Worm (Caenorhabditis elegans) whole organism, L1 larva: Measurements from ENCODE around the gene T12A7.9.

Experiments
- C04F5.9 ChIP-seq: sonication (generic microtip); optimal IDR thresholded peaks from 2 replicates; lab custom pipeline; 2016; ENCODE audit warnings: missing genetic modification characterization, missing compliant biosample characterization
- C16A3.4 ChIP-seq: fragments of 150-350 bp; optimal IDR thresholded peaks from 2 replicates; lab custom pipeline; 2014; ENCODE audit warnings: missing biosample characterization, missing genetic modification characterization
- F16B12.6 ChIP-seq: fragments of 150-350 bp; optimal IDR thresholded peaks from 2 replicates; lab custom pipeline; 2014; ENCODE audit warnings: missing biosample characterization, missing genetic modification characterization
- Y116A8C.19 ChIP-seq: sonication (generic microtip); optimal IDR thresholded peaks from 2 replicates; lab custom pipeline; 2016; ENCODE audit warnings: missing compliant biosample characterization, missing genetic modification characterization, borderline replicate concordance
- ama-1 ChIP-seq: fragments of 150-350 bp; optimal IDR thresholded peaks from 2 replicates; lab custom pipeline; 2014
- blmp-1 ChIP-seq: fragments of 150-350 bp; optimal IDR thresholded peaks from 2 replicates; lab custom pipeline; 2014; ENCODE audit warnings: missing biosample characterization, missing genetic modification characterization
- ceh-8 ChIP-seq: fragments of 200-800 bp; sonication (Bioruptor generic); optimal IDR thresholded peaks from 2 replicates; lab custom pipeline; 2018; ENCODE audit warnings: mild to moderate bottlenecking, missing genetic modification characterization, moderate library complexity, missing compliant biosample characterization
- ceh-82 ChIP-seq, 3 experiments: fragments of 150-350 bp in 1 of 3; sonication (generic microtip) in 2 of 3; optimal IDR thresholded peaks; 2 replicates each; lab custom pipeline; 2014 to 2017; ENCODE audit warnings: missing biosample characterization in 3 of 3, missing genetic modification characterization in 3 of 3
- ceh-90 ChIP-seq: sonication (generic microtip); optimal IDR thresholded peaks from 2 replicates; lab custom pipeline; 2016; ENCODE audit warnings: missing genetic modification characterization, missing compliant biosample characterization
- ces-1 ChIP-seq: fragments of 150-350 bp; optimal IDR thresholded peaks from 2 replicates; lab custom pipeline; 2014; ENCODE audit warnings: missing biosample characterization, missing genetic modification reagents, missing genetic modification characterization
- dpl-1 ChIP-seq, 3 experiments: fragments of 150-350 bp in 2 of 3; sonication (generic microtip) in 1 of 3; optimal IDR thresholded peaks; 2 replicates each; lab custom pipeline; 2014 to 2017; ENCODE audit warnings: missing biosample characterization in 3 of 3, missing genetic modification characterization in 3 of 3, missing genetic modification reagents in 3 of 3
- dsc-1 ChIP-seq: sonication (generic microtip); optimal IDR thresholded peaks from 2 replicates; lab custom pipeline; 2016; ENCODE audit warnings: mild to moderate bottlenecking, missing genetic modification characterization, missing compliant biosample characterization
- efl-1 ChIP-seq, 4 experiments: fragments of 150-350 bp; optimal IDR thresholded peaks in 3 of 4; peaks in 1 of 4; 1 replicate in 1 of 4; 2 replicates in 3 of 4; lab custom pipeline; 2014; ENCODE audit warnings: missing biosample characterization in 2 of 4, missing genetic modification characterization in 2 of 4, missing genetic modification reagents in 2 of 4
- egl-13 ChIP-seq: sonication (generic microtip); optimal IDR thresholded peaks from 2 replicates; lab custom pipeline; 2016; ENCODE audit warnings: missing genotype, missing genetic modification reagents, missing genetic modification characterization, missing compliant biosample characterization
- elt-2 ChIP-seq: sonication (generic microtip); optimal IDR thresholded peaks from 2 replicates; lab custom pipeline; 2016; ENCODE audit warnings: missing genetic modification characterization, mild to moderate bottlenecking, inconsistent platforms, missing compliant biosample characterization, missing genetic modification reagents
- elt-3 ChIP-seq, 6 experiments: fragments of 150-350 bp in 1 of 6; sonication (generic microtip); optimal IDR thresholded peaks; 2 replicates each; lab custom pipeline; 2017 to 2018; ENCODE audit warnings: missing biosample characterization in 6 of 6, missing genetic modification characterization in 6 of 6, inconsistent platforms in 1 of 6
- ets-5 ChIP-seq: fragments of 200-800 bp; sonication (Bioruptor generic); IDR thresholded peaks from 2 replicates; pipeline ENCODE4 v1.3.6; 2022; ENCODE audit warnings: missing genetic modification characterization, missing compliant biosample characterization
- fkh-10 ChIP-seq: sonication (generic microtip); optimal IDR thresholded peaks from 2 replicates; lab custom pipeline; 2017; ENCODE audit warnings: missing biosample characterization, missing genetic modification reagents, missing genetic modification characterization
- fkh-8 ChIP-seq: sonication (generic microtip); optimal IDR thresholded peaks from 2 replicates; lab custom pipeline; 2016; ENCODE audit warnings: mild to moderate bottlenecking, missing genetic modification characterization, missing compliant biosample characterization
- hlh-4 ChIP-seq: sonication (generic microtip); optimal IDR thresholded peaks from 2 replicates; lab custom pipeline; 2016; ENCODE audit warnings: mild to moderate bottlenecking, missing genetic modification characterization, missing compliant biosample characterization
- irx-1 ChIP-seq: sonication (generic microtip); optimal IDR thresholded peaks from 2 replicates; lab custom pipeline; 2016; ENCODE audit warnings: missing genetic modification characterization, missing compliant biosample characterization
- isw-1 ChIP-seq: fragments of 200-800 bp; sonication (Bioruptor generic); IDR thresholded peaks from 2 replicates; pipeline ENCODE4 v1.3.6; 2022; ENCODE audit warnings: missing genetic modification characterization, missing compliant biosample characterization
- lin-14 ChIP-seq: fragments of 200-800 bp; sonication (Bioruptor generic); optimal IDR thresholded peaks from 2 replicates; lab custom pipeline; 2018; ENCODE audit warnings: mild to moderate bottlenecking, missing genetic modification characterization, moderate library complexity, missing compliant biosample characterization
- lin-35 ChIP-seq, 2 experiments: fragments of 150-350 bp; optimal IDR thresholded peaks; 2 replicates each; lab custom pipeline; 2014; ENCODE audit warnings: missing biosample characterization in 2 of 2, missing genetic modification characterization in 2 of 2, missing genetic modification reagents in 2 of 2
- lin-39 ChIP-seq: fragments of 150-350 bp; optimal IDR thresholded peaks from 2 replicates; lab custom pipeline; 2014; ENCODE audit warnings: missing biosample characterization, missing genetic modification reagents, missing genetic modification characterization
- lsy-2 ChIP-seq, 2 experiments: fragments of 150-350 bp; optimal IDR thresholded peaks; 2 replicates each; lab custom pipeline; 2014; ENCODE audit warnings: missing biosample characterization in 2 of 2, missing genetic modification characterization in 2 of 2
- mef-2 ChIP-seq: fragments of 150-350 bp; optimal IDR thresholded peaks from 2 replicates; lab custom pipeline; 2014; ENCODE audit warnings: missing biosample characterization, missing genetic modification characterization
- mep-1 ChIP-seq: fragments of 150-350 bp; optimal IDR thresholded peaks from 2 replicates; lab custom pipeline; 2014; ENCODE audit warnings: missing biosample characterization, missing genetic modification characterization
- nhr-11 ChIP-seq: fragments of 150-350 bp; optimal IDR thresholded peaks from 2 replicates; lab custom pipeline; 2014; ENCODE audit warnings: missing biosample characterization, missing genetic modification characterization
- nhr-12 ChIP-seq: sonication (generic microtip); optimal IDR thresholded peaks from 2 replicates; lab custom pipeline; 2017; ENCODE audit warnings: missing biosample characterization, missing genetic modification characterization
- nhr-20 ChIP-seq: sonication (generic microtip); optimal IDR thresholded peaks from 2 replicates; lab custom pipeline; 2016; ENCODE audit warnings: mild to moderate bottlenecking, missing genetic modification characterization, missing compliant biosample characterization
- nhr-47 ChIP-seq: sonication (generic microtip); optimal IDR thresholded peaks from 2 replicates; lab custom pipeline; 2016; ENCODE audit warnings: mild to moderate bottlenecking, missing genetic modification characterization, moderate library complexity, missing compliant biosample characterization
- nhr-76 ChIP-seq: sonication (generic microtip); optimal IDR thresholded peaks from 2 replicates; lab custom pipeline; 2017; ENCODE audit warnings: missing biosample characterization, missing genetic modification characterization
- nhr-84 ChIP-seq: sonication (generic microtip); optimal IDR thresholded peaks from 2 replicates; lab custom pipeline; 2017; ENCODE audit warnings: missing biosample characterization, missing genetic modification characterization
- nhr-85 ChIP-seq: sonication (generic microtip); peaks from one replicate; lab custom pipeline; 2016; ENCODE audit warnings: missing genetic modification characterization, inconsistent platforms, missing compliant biosample characterization
- pag-3 ChIP-seq: sonication (generic microtip); optimal IDR thresholded peaks from 2 replicates; lab custom pipeline; 2017; ENCODE audit warnings: missing genetic modification characterization, mild to moderate bottlenecking, missing compliant biosample characterization, antibody characterized with exemption, borderline replicate concordance; ENCODE audit not compliant: insufficient read depth
- pax-3 ChIP-seq: fragments of 200-800 bp; sonication (Bioruptor generic); optimal IDR thresholded peaks from 2 replicates; lab custom pipeline; 2018; ENCODE audit warnings: mild to moderate bottlenecking, missing genetic modification characterization, moderate library complexity, missing compliant biosample characterization
- snpc-4 ChIP-seq: fragments of 150-350 bp; optimal IDR thresholded peaks from 2 replicates; lab custom pipeline; 2014; ENCODE audit warnings: missing biosample characterization, missing genetic modification characterization
- sox-4 ChIP-seq: sonication (generic microtip); optimal IDR thresholded peaks from 2 replicates; lab custom pipeline; 2016; ENCODE audit warnings: missing genetic modification characterization, missing compliant biosample characterization
- sptf-1 ChIP-seq: fragments of 150-350 bp; optimal IDR thresholded peaks from 2 replicates; lab custom pipeline; 2014; ENCODE audit warnings: missing biosample characterization, missing genetic modification characterization
- sup-37 ChIP-seq: fragments of 200-800 bp; sonication (Bioruptor generic); optimal IDR thresholded peaks from 2 replicates; lab custom pipeline; 2018; ENCODE audit warnings: mild to moderate bottlenecking, missing genetic modification characterization, missing compliant biosample characterization
- unc-130 ChIP-seq: fragments of 150-350 bp; optimal IDR thresholded peaks from 2 replicates; lab custom pipeline; 2017; ENCODE audit warnings: missing biosample characterization, missing genetic modification characterization, inconsistent platforms
- unc-30 ChIP-seq: sonication (generic microtip); optimal IDR thresholded peaks from 2 replicates; lab custom pipeline; 2017; ENCODE audit warnings: missing biosample characterization, missing genetic modification characterization
- unc-86 ChIP-seq: sonication (generic microtip); optimal IDR thresholded peaks from 2 replicates; lab custom pipeline; 2016; ENCODE audit warnings: missing genetic modification characterization, missing compliant biosample characterization
- zip-4 ChIP-seq: fragments of 200-800 bp; sonication (Bioruptor generic); optimal IDR thresholded peaks from 2 replicates; lab custom pipeline; 2018; ENCODE audit warnings: mild to moderate bottlenecking, missing genetic modification characterization, moderate library complexity, missing compliant biosample characterization

T12A7.9 gene

DNA sequence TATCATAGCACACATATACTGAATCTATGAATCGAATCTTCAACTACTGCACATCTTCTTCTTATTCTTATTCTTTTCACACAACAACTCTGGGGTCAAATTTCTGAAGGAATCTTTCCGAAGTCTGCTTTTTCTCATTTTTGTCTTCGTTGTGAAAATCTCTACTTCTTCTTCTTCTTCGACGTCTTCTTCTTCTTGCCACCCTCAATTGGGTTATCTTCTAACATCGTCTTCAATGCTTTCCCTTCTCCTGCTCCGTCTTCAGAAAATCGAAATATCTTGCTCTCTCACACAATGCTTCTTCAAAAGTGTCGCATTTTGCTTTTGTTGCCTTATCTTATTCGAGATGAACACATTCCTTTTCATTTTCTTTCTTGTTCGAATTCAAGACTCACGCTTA, 32.6 kb downstream of the T12A7.9 start:
- TF ChIP-seq lin-14 (peak; percentile 53), ceh-82 (tag; optimal IDR thresholded peaks at IDR 0.05; lab: Kevin White, UChicago) (peak in 1 of 3 experiments; percentile 9), isw-1 (no peak), lin-35 (GFP tag; optimal IDR thresholded peaks at IDR 0.05; lab: Kevin White, UChicago) (no peak), F16B12.6 (no peak), ces-1 (no peak), sox-4 (tag; lab: Kevin White, UChicago) (no peak), fkh-10 (GFP tag; lab: Kevin White, UChicago) (peak; percentile 19), egl-13 (tag; lab: Kevin White, UChicago) (no peak)

DNA sequence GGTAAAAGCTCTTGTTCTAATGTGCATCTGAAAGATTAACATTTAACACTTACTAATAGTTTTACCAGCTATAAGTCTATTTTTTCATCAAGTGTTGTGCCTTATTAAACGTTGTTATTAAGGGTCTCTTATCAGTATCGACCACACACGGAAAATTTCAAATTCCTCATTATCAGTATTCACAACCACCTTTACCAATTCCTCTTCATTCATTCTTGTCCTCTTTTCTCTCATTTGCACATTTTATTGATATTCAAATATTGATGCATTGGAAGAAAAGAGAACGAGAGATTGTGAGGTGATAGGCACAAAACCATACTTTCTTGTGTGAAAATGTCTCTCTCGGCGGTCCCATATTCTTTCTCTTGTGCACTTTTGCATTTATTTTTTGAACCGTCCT, 33.9 kb downstream of the T12A7.9 start:
- TF ChIP-seq efl-1 (optimal IDR thresholded peaks at IDR 0.05; lab: Kevin White, UChicago) (no peak), efl-1 (GFP tag; optimal IDR thresholded peaks at IDR 0.05 in 1 of 2; lab: Kevin White, UChicago) (no peak), lin-39 (no peak), lin-35 (GFP tag; optimal IDR thresholded peaks at IDR 0.05; lab: Kevin White, UChicago) (peak in 1 of 2 experiments; percentile 7), lsy-2 (tag; optimal IDR thresholded peaks at IDR 0.05; lab: Kevin White, UChicago) (no peak), unc-130 (tag; lab: Kevin White, UChicago) (no peak), unc-86 (tag; lab: Kevin White, UChicago) (no peak), ama-1 (lab: Kevin White, UChicago) (no peak), nhr-76 (tag; lab: Kevin White, UChicago) (no peak), elt-2 (tag; lab: Kevin White, UChicago) (peak; percentile 38)
- TF ChIP-seq, all 84 proteins: peak for 2

- peak; percentile 71 for TF ChIP-seq nhr-85
- peak; percentile 51 for TF ChIP-seq lin-14
- peak in 1 of 6 experiments; percentile 76 for TF ChIP-seq elt-3 (tag; optimal IDR thresholded peaks at IDR 0.05; lab: Kevin White, UChicago)
- TF ChIP-seq blmp-1 (tag; lab: Kevin White, UChicago) = peak; percentile 96
- TF ChIP-seq sup-37 (GFP tag; lab: Kevin White, UChicago) = no peak
- no peak for TF ChIP-seq snpc-4 (tag; lab: Kevin White, UChicago)
- TF ChIP-seq, all 84 proteins: peak for 4
Observed at ce11 chrIV:11718653-11719052, 37.2 kb downstream of the T12A7.9 start.

DNA sequence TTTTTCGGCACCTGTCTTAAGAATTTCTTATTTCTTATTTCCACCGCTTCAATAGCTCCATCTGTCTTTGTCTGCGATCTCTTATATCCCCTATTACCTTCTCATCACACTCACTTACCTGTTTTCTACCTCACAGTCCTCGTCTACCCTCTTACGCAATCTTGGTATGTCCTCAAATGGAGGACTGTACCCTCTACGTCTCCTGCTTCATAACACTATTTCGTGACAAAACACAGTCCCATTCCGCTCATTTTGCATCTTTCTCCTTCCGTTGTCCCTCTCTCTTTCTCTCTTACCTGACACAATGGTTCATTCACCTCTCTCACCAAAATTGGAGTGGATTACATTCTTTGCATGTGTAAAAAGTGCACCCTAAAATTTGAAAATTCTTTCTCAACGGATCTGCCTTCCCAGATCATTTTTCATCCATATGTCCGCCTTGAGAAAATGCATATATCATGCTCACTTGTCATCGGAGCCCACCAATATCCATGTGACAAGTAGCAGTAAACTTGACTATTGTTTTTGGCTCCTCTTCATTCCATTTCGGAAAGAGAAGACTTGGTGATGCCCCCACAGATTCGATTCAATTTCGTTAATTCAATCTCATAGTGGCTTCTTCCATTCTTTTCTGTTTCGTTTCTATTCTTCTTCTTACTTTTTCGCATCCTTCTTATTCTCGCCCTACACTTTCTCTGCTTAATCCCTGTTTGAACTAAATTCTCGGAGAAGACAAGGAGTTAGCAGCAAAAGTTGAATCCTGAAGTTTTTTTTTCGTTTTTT, 38.5 kb downstream of the T12A7.9 start:
- TF ChIP-seq egl-13 (tag; lab: Kevin White, UChicago) (no peak), ama-1 (lab: Kevin White, UChicago) (no peak), C16A3.4 (tag; lab: Kevin White, UChicago) (no peak), unc-86 (tag; lab: Kevin White, UChicago) (no peak), ets-5 (no peak), ces-1 (no peak), sox-4 (tag; lab: Kevin White, UChicago) (no peak), C04F5.9 (tag; lab: Kevin White, UChicago) (no peak), pax-3 (tag; lab: Kevin White, UChicago) (no peak), nhr-85 (peak; percentile 81), nhr-47 (tag; lab: Kevin White, UChicago) (no peak), elt-3 (tag; optimal IDR thresholded peaks at IDR 0.05; lab: Kevin White, UChicago) (no peak), fkh-8 (tag; lab: Kevin White, UChicago) (no peak), unc-30 (tag; lab: Kevin White, UChicago) (no peak), irx-1 (no peak), nhr-12 (tag; lab: Kevin White, UChicago) (no peak), hlh-4 (tag; lab: Kevin White, UChicago) (no peak), zip-4 (GFP tag; lab: Kevin White, UChicago) (no peak), Y116A8C.19 (tag; lab: Kevin White, UChicago) (no peak), nhr-20 (tag; lab: Kevin White, UChicago) (peak; percentile 21), ceh-90 (tag; lab: Kevin White, UChicago) (no peak), mef-2 (tag; lab: Kevin White, UChicago) (no peak), nhr-84 (tag; lab: Kevin White, UChicago) (no peak), mep-1 (peak; percentile 5), lin-35 (GFP tag; optimal IDR thresholded peaks at IDR 0.05; lab: Kevin White, UChicago) (no peak), lin-14 (peak; percentile 50), ceh-8 (GFP tag; lab: Kevin White, UChicago) (no peak), sptf-1 (tag; lab: Kevin White, UChicago) (no peak), nhr-11 (tag; lab: Kevin White, UChicago) (no peak), dsc-1 (tag; lab: Kevin White, UChicago) (no peak), dpl-1 (GFP tag; optimal IDR thresholded peaks at IDR 0.05; lab: Kevin White, UChicago) (no peak), pag-3 (no peak)
